Worm (Caenorhabditis elegans) whole organism, L4 larva: ENCODE results near the gene inx-10.

Experiments used
- daf-19 ChIP-seq: fragments of 200-800 bp; sonication (Bioruptor generic); conservative IDR thresholded peaks from 2 replicates; pipeline ENCODE4 v1.3.6; 2022; ENCODE audit warnings: missing genetic modification characterization, missing compliant biosample characterization
- nhr-237 ChIP-seq: sonication (generic microtip); optimal IDR thresholded peaks from 2 replicates; lab custom pipeline; 2017; ENCODE audit warnings: missing biosample characterization, missing genetic modification characterization

ce11 chrV:9166306-9166705 is 41.0 kb downstream of the inx-10 start:
- TF ChIP-seq daf-19 (no peak), nhr-237 (tag; lab: Kevin White, UChicago) (no peak)
